Worm (Caenorhabditis elegans): Measurements from ENCODE around the gene sre-33.

The sre-33 gene

DNA sequence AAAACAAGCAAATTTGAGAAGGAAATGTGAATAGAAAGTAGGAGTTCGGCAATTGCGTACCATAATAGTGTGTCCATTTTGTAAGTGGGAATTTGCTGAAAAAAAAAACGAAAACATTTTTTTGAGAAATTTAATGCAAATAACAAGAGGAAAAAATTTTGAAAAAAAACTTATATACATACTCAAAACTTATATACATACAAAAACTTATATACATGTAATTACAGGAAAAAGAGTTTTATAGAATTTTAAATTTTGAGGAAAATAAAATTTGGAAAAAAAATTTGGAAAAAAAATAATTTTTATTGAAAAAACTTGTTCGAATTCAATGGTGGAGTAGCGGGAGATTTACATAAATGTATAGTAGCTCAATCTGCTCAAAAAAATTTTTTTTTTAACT, 49.7 kb downstream of the sre-33 start, which contains the start of gene ador-1:
ador-1 (minus strand) TSS at position 101 of the 400 bp plus-strand sequence.
- TF ChIP-seq nhr-237 (tag; optimal IDR thresholded peaks at IDR 0.05), result no peak
- no peak for TF ChIP-seq lsy-2 (tag; optimal IDR thresholded peaks at IDR 0.05)
- no peak for TF ChIP-seq lin-13 (tag; optimal IDR thresholded peaks at IDR 0.05)
- TF ChIP-seq bed-3 (GFP tag; optimal IDR thresholded peaks at IDR 0.05), result no peak
- no peak for TF ChIP-seq nhr-2 (tag; optimal IDR thresholded peaks at IDR 0.05)
- TF ChIP-seq mep-1 (tag; optimal IDR thresholded peaks at IDR 0.05), result no peak
- TF ChIP-seq flh-1 (GFP tag; optimal IDR thresholded peaks at IDR 0.05), result no peak
- no peak for TF ChIP-seq nhr-28 (tag; optimal IDR thresholded peaks at IDR 0.05)
